Worm (Caenorhabditis elegans) whole organism, L4/young adult: ENCODE data around the gene pgp-1.

Experiments
- W03F9.2 ChIP-seq: fragments of 150-350 bp; optimal IDR thresholded peaks from 2 replicates; lab custom pipeline; 2014; ENCODE audit warnings: missing biosample characterization, missing genetic modification characterization
- him-1 ChIP-seq: sonication (generic microtip); optimal IDR thresholded peaks from 2 replicates; lab custom pipeline; 2016; ENCODE audit warnings: missing genotype, missing genetic modification reagents, missing genetic modification characterization, missing compliant biosample characterization

DNA sequence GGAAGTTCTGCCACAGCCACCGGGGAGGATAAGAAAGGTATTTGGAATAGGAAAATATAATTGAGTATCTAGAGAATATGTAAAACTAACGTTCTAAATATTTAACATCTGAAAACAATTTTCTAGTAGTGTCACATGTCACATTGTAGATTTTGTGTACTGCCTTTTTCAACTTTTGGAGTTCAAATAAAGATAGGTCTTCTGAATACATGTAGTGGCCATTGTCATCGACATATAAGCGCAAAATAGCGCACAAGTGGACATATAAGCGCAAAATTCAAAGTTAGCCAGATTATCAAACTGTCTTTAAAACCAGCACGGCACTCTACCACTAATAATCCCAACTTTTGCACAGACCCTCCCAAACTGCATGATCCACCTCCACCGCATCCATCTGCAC is 24.7 kb downstream of the pgp-1 start:
- TF ChIP-seq him-1 (tag; lab: Kevin White, UChicago) (no peak), W03F9.2 (tag; lab: Kevin White, UChicago) (no peak)
